Worm (Caenorhabditis elegans) whole organism, L2 larva: ENCODE results near the gene cct-7.

Experiments used
- C34F6.9 ChIP-seq: fragments of 150-350 bp; optimal IDR thresholded peaks from 2 replicates; lab custom pipeline; 2014; ENCODE audit warnings: missing biosample characterization, missing genetic modification characterization
- R02D3.7 ChIP-seq: fragments of 150-350 bp; optimal IDR thresholded peaks from 2 replicates; lab custom pipeline; 2014; ENCODE audit warnings: missing biosample characterization, missing genetic modification characterization
- Y55F3AM.14 ChIP-seq: fragments of 200-800 bp; sonication (Bioruptor generic); optimal IDR thresholded peaks from 2 replicates; lab custom pipeline; 2018; ENCODE audit warnings: mild to moderate bottlenecking, missing genetic modification characterization, missing compliant biosample characterization
- alr-1 ChIP-seq: fragments of 150-350 bp; optimal IDR thresholded peaks from 2 replicates; lab custom pipeline; 2014; ENCODE audit warnings: missing biosample characterization, missing genetic modification characterization
- aly-2 ChIP-seq: fragments of 150-350 bp; optimal IDR thresholded peaks from 2 replicates; lab custom pipeline; 2014; ENCODE audit warnings: missing biosample characterization, missing genetic modification characterization
- ama-1 ChIP-seq: fragments of 150-350 bp; optimal IDR thresholded peaks from 2 replicates; lab custom pipeline; 2018; ENCODE audit warnings: inconsistent platforms
- blmp-1 ChIP-seq: sonication (generic microtip); optimal IDR thresholded peaks from 2 replicates; lab custom pipeline; 2017; ENCODE audit warnings: missing genetic modification characterization, mild to moderate bottlenecking, missing compliant biosample characterization, antibody characterized with exemption, moderate library complexity; ENCODE audit not compliant: insufficient read depth
- ceh-16 ChIP-seq: fragments of 150-350 bp; optimal IDR thresholded peaks from 2 replicates; lab custom pipeline; 2014; ENCODE audit warnings: missing biosample characterization, missing genetic modification characterization
- ceh-82 ChIP-seq: fragments of 150-350 bp; optimal IDR thresholded peaks from 2 replicates; lab custom pipeline; 2014; ENCODE audit warnings: missing biosample characterization, missing genetic modification characterization
- dmd-4 ChIP-seq: sonication (generic microtip); optimal IDR thresholded peaks from 2 replicates; lab custom pipeline; 2017; ENCODE audit warnings: missing biosample characterization, missing genetic modification characterization
- egl-27 ChIP-seq: sonication (generic microtip); optimal IDR thresholded peaks from 3 replicates; lab custom pipeline; 2017; ENCODE audit warnings: missing biosample characterization, missing genetic modification reagents, missing genetic modification characterization
- elt-1 ChIP-seq: fragments of 150-350 bp; optimal IDR thresholded peaks from 2 replicates; lab custom pipeline; 2014; ENCODE audit warnings: missing biosample characterization, missing genetic modification characterization
- fos-1 ChIP-seq: fragments of 150-350 bp; optimal IDR thresholded peaks from 2 replicates; lab custom pipeline; 2014; ENCODE audit warnings: missing biosample characterization, missing genetic modification characterization
- gmeb-1 ChIP-seq: fragments of 150-350 bp; optimal IDR thresholded peaks from 2 replicates; lab custom pipeline; 2014; ENCODE audit warnings: missing biosample characterization, missing genetic modification characterization
- lin-13 ChIP-seq: fragments of 150-350 bp; optimal IDR thresholded peaks from 2 replicates; lab custom pipeline; 2014; ENCODE audit warnings: missing biosample characterization, missing genetic modification reagents, missing genetic modification characterization
- lin-39 ChIP-seq: fragments of 150-350 bp; optimal IDR thresholded peaks from 2 replicates; lab custom pipeline; 2014; ENCODE audit warnings: missing biosample characterization, missing genetic modification reagents, missing genetic modification characterization
- lsy-2 ChIP-seq, 2 experiments: fragments of 150-350 bp in 1 of 2; sonication (generic microtip) in 1 of 2; optimal IDR thresholded peaks; 2 replicates each; lab custom pipeline; 2014 to 2017; ENCODE audit warnings: missing biosample characterization in 2 of 2, missing genetic modification characterization in 2 of 2
- mab-5 ChIP-seq: fragments of 150-350 bp; optimal IDR thresholded peaks from 2 replicates; lab custom pipeline; 2014; ENCODE audit warnings: missing biosample characterization, missing genetic modification characterization
- mdl-1 ChIP-seq, 2 experiments: fragments of 150-350 bp in 1 of 2; sonication (generic microtip) in 1 of 2; optimal IDR thresholded peaks; 2 replicates each; lab custom pipeline; 2017; ENCODE audit warnings: missing biosample characterization in 2 of 2, missing genetic modification characterization in 2 of 2
- nhr-10 ChIP-seq: sonication (generic microtip); optimal IDR thresholded peaks from 2 replicates; lab custom pipeline; 2017; ENCODE audit warnings: missing biosample characterization, missing genetic modification characterization
- nhr-12 ChIP-seq: fragments of 150-350 bp; optimal IDR thresholded peaks from 2 replicates; lab custom pipeline; 2014; ENCODE audit warnings: missing biosample characterization, missing genetic modification characterization
- nhr-129 ChIP-seq: fragments of 150-350 bp; optimal IDR thresholded peaks from 2 replicates; lab custom pipeline; 2014; ENCODE audit warnings: missing biosample characterization, missing genetic modification characterization
- nhr-23 ChIP-seq: fragments of 150-350 bp; optimal IDR thresholded peaks from 2 replicates; lab custom pipeline; 2014; ENCODE audit warnings: missing biosample characterization, missing genetic modification reagents, missing genetic modification characterization
- nhr-237 ChIP-seq: fragments of 150-350 bp; optimal IDR thresholded peaks from 2 replicates; lab custom pipeline; 2014; ENCODE audit warnings: missing biosample characterization, missing genetic modification characterization
- peb-1 ChIP-seq: fragments of 150-350 bp; optimal IDR thresholded peaks from 2 replicates; lab custom pipeline; 2014; ENCODE audit warnings: missing biosample characterization, missing genetic modification characterization
- sem-4 ChIP-seq: fragments of 150-350 bp; optimal IDR thresholded peaks from 2 replicates; lab custom pipeline; 2014; ENCODE audit warnings: missing biosample characterization, missing genetic modification reagents, missing genetic modification characterization
- sma-3 ChIP-seq: sonication (generic microtip); optimal IDR thresholded peaks from 2 replicates; lab custom pipeline; 2016; ENCODE audit warnings: missing genetic modification reagents, missing genetic modification characterization, missing compliant biosample characterization
- sma-9 ChIP-seq, 2 experiments: fragments of 150-350 bp in 1 of 2; sonication (generic microtip) in 1 of 2; optimal IDR thresholded peaks; 2 replicates each; lab custom pipeline; 2014 to 2016; ENCODE audit warnings: missing genetic modification characterization in 2 of 2, mild to moderate bottlenecking in 1 of 2, missing biosample characterization in 1 of 2, missing compliant biosample characterization in 1 of 2, missing genetic modification reagents in 1 of 2, moderate library complexity in 1 of 2
- snpc-4 ChIP-seq: fragments of 150-350 bp; optimal IDR thresholded peaks from 2 replicates; lab custom pipeline; 2014; ENCODE audit warnings: missing biosample characterization, missing genetic modification characterization
- unc-55 ChIP-seq: fragments of 150-350 bp; sonication (generic microtip); optimal IDR thresholded peaks from 3 replicates; lab custom pipeline; 2014; ENCODE audit warnings: missing biosample characterization, missing genetic modification reagents, missing genetic modification characterization
- unc-62 ChIP-seq: fragments of 150-350 bp; optimal IDR thresholded peaks from 2 replicates; lab custom pipeline; 2014; ENCODE audit warnings: missing biosample characterization, missing genetic modification reagents, missing genetic modification characterization
- ztf-1 ChIP-seq: fragments of 200-800 bp; sonication (Bioruptor generic); conservative IDR thresholded peaks from 2 replicates; pipeline ENCODE4 v1.3.6; 2022; ENCODE audit warnings: missing genetic modification characterization, missing compliant biosample characterization
- ztf-11 ChIP-seq: sonication (generic microtip); optimal IDR thresholded peaks from 2 replicates; lab custom pipeline; 2017; ENCODE audit warnings: missing biosample characterization, missing genetic modification characterization
- ztf-4 ChIP-seq: fragments of 150-350 bp; optimal IDR thresholded peaks from 2 replicates; lab custom pipeline; 2014; ENCODE audit warnings: missing biosample characterization, missing genetic modification characterization

The cct-7 gene

DNA sequence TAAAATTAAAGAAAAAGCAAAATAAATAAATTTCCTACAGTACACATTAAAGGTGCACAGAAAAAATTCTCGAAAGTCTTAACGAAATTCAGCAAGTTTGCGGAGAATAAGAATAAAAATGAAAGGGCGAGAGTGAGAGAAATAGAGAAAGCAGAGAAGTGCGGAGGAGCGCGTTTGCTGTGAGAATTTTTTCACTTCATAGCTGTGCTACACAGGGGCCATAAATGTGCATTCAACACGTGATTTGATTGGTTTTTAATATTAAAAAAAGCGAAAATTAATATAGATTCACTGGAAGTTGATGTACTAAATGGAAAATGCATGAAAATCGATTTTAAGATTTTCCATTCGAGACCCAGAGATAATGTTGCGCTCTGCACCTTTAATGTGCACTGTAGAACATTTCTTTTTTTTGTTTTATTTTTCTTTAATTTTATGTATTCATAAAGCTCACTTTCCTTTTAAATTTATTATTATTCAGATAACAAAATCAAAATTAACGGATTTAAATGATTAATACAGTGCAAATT, 46.0 kb downstream of the cct-7 start, which contains the start of gene Y32G9A.2:
Gene Y32G9A.2, plus strand, starts transcription at position 480 of the 530 bp plus-strand sequence.
- peak; percentile 34 for TF ChIP-seq lin-13
- TF ChIP-seq mab-5 (tag; lab: Kevin White, UChicago): no peak
- peak; percentile 67 for TF ChIP-seq C34F6.9 (tag; lab: Kevin White, UChicago)
- TF ChIP-seq unc-55 (GFP tag; lab: Kevin White, UChicago): peak; percentile 62
- no peak for TF ChIP-seq lin-39 (tag; lab: Kevin White, UChicago)
- peak; percentile 50 for TF ChIP-seq nhr-129
- no peak for TF ChIP-seq snpc-4 (tag; lab: Kevin White, UChicago)
- peak; percentile 41 for TF ChIP-seq gmeb-1 (tag; lab: Kevin White, UChicago)
- no peak for TF ChIP-seq nhr-10 (tag; lab: Kevin White, UChicago)

ce11 chrV:1920105-1920504, 48.1 kb downstream of the cct-7 start, which contains the start of gene Y32G9A.12:
Y32G9A.12 (minus strand) TSS chrV:1920205.
- TF ChIP-seq ztf-4 (tag; lab: Kevin White, UChicago) (no peak), unc-62 (GFP tag; lab: Kevin White, UChicago) (no peak), ztf-11 (tag; lab: Kevin White, UChicago) (no peak), ztf-1 (GFP tag; lab: Robert Waterston, UW) (no peak), elt-1 (tag; lab: Kevin White, UChicago) (no peak), sma-9 (GFP tag; optimal IDR thresholded peaks at IDR 0.05; lab: Kevin White, UChicago) (no peak), sma-9 (tag; optimal IDR thresholded peaks at IDR 0.05; lab: Kevin White, UChicago) (no peak), sma-3 (GFP tag; lab: Kevin White, UChicago) (no peak), mab-5 (tag; lab: Kevin White, UChicago) (no peak), peb-1 (tag; lab: Kevin White, UChicago) (no peak), egl-27 (tag; lab: Kevin White, UChicago) (no peak), dmd-4 (tag; lab: Kevin White, UChicago) (no peak), ama-1 (lab: Kevin White, UChicago) (no peak), sem-4 (tag; lab: Kevin White, UChicago) (no peak), nhr-23 (tag; lab: Kevin White, UChicago) (no peak), R02D3.7 (tag; lab: Kevin White, UChicago) (no peak), lin-39 (tag; lab: Kevin White, UChicago) (no peak), nhr-12 (tag; lab: Kevin White, UChicago) (no peak), Y55F3AM.14 (GFP tag; lab: Kevin White, UChicago) (no peak), fos-1 (no peak)

- TF ChIP-seq alr-1 (tag; lab: Kevin White, UChicago) (no peak), aly-2 (tag; lab: Kevin White, UChicago) (no peak), mdl-1 (tag; optimal IDR thresholded peaks at IDR 0.05; lab: Kevin White, UChicago) (no peak), nhr-129 (no peak), ceh-16 (tag; lab: Kevin White, UChicago) (no peak), mab-5 (tag; lab: Kevin White, UChicago) (no peak), nhr-10 (tag; lab: Kevin White, UChicago) (no peak), ceh-82 (no peak), lin-13 (no peak), nhr-237 (tag; lab: Kevin White, UChicago) (no peak), fos-1 (no peak), lsy-2 (tag; optimal IDR thresholded peaks at IDR 0.05; lab: Kevin White, UChicago) (no peak), blmp-1 (tag; lab: Kevin White, UChicago) (no peak), C34F6.9 (tag; lab: Kevin White, UChicago) (no peak)
Measured at ce11 chrV:1921321-1921720, 49.3 kb downstream of the cct-7 start, which contains the start of gene gst-37. gst-37 (plus strand) TSS chrV:1921621.
